Fruit fly (Drosophila melanogaster) whole organism, embryonic: ENCODE measurements around the gene Prx4.

Experiments
- Asciz ChIP-seq: fragments of 200-800 bp; sonication (Bioruptor generic); optimal IDR thresholded peaks from 2 replicates; lab custom pipeline; 2017; ENCODE audit warnings: missing biosample characterization, mild to moderate bottlenecking, missing genetic modification characterization, missing genetic modification reagents
- CG10209 ChIP-seq: fragments of 200-800 bp; sonication (Bioruptor generic); optimal IDR thresholded peaks from 3 replicates; lab custom pipeline; 2017; ENCODE audit warnings: missing biosample characterization, mild to moderate bottlenecking, missing genetic modification characterization, missing genetic modification reagents
- CG12659 ChIP-seq: fragments of 200-800 bp; sonication (Bioruptor generic); optimal IDR thresholded peaks from 3 replicates; lab custom pipeline; 2017; ENCODE audit warnings: mild to moderate bottlenecking, missing biosample characterization, missing genetic modification reagents, missing genetic modification characterization
- CG13123 ChIP-seq: fragments of 200-800 bp; sonication (Bioruptor generic); optimal IDR thresholded peaks from 2 replicates; lab custom pipeline; 2016; ENCODE audit warnings: missing biosample characterization, missing genetic modification characterization
- CG15011 ChIP-seq: fragments of 200-800 bp; sonication (Bioruptor generic); optimal IDR thresholded peaks from 3 replicates; lab custom pipeline; 2018; ENCODE audit warnings: missing biosample characterization, mild to moderate bottlenecking, missing genetic modification characterization
- CG15479 ChIP-seq: fragments of 200-800 bp; sonication (Bioruptor generic); optimal IDR thresholded peaks from 3 replicates; lab custom pipeline; 2019; ENCODE audit warnings: missing biosample characterization, mild to moderate bottlenecking, missing genetic modification characterization, moderate library complexity
- CG1832 ChIP-seq: fragments of 200-800 bp; sonication (Bioruptor generic); optimal IDR thresholded peaks from 2 replicates; lab custom pipeline; 2017; ENCODE audit warnings: missing biosample characterization, mild to moderate bottlenecking, missing genetic modification characterization, inconsistent platforms
- CG2129 ChIP-seq: fragments of 200-800 bp; sonication (Bioruptor generic); IDR thresholded peaks from 2 replicates; pipeline ENCODE4 v1.3.6; 2022; ENCODE audit warnings: missing biosample characterization, missing genetic modification characterization; ENCODE audit not compliant: partially characterized antibody
- CG2202 ChIP-seq: fragments of 200-800 bp; sonication (Bioruptor generic); optimal IDR thresholded peaks from 2 replicates; lab custom pipeline; 2018; ENCODE audit warnings: missing biosample characterization, mild to moderate bottlenecking, missing genetic modification characterization
- CG2712 ChIP-seq: fragments of 200-800 bp; optimal IDR thresholded peaks from 3 replicates; lab custom pipeline; 2019; ENCODE audit warnings: missing biosample characterization, mild to moderate bottlenecking, missing genetic modification characterization, moderate library complexity
- CG32772 ChIP-seq: fragments of 200-800 bp; sonication (Bioruptor generic); IDR thresholded peaks from 2 replicates; pipeline ENCODE4 v1.3.6; 2022; ENCODE audit warnings: missing biosample characterization, missing genetic modification characterization
- CG3847 ChIP-seq: fragments of 200-800 bp; sonication (Bioruptor generic); IDR thresholded peaks from 2 replicates; pipeline ENCODE4 v1.3.6; 2022; ENCODE audit warnings: missing biosample characterization, missing genetic modification characterization
- CG42726 ChIP-seq: fragments of 200-800 bp; sonication (Bioruptor generic); IDR thresholded peaks from 2 replicates; pipeline ENCODE4 v1.3.6; 2022; ENCODE audit warnings: missing biosample characterization, missing genetic modification characterization; ENCODE audit not compliant: partially characterized antibody
- CG6175 ChIP-seq: fragments of 200-800 bp; sonication (Bioruptor generic); IDR thresholded peaks from 3 replicates; pipeline ENCODE4 v1.3.6; 2022; ENCODE audit warnings: missing biosample characterization, missing genetic modification characterization
- CG7271 ChIP-seq: fragments of 200-800 bp; sonication (Bioruptor generic); optimal IDR thresholded peaks from 2 replicates; lab custom pipeline; 2018; ENCODE audit warnings: missing biosample characterization, mild to moderate bottlenecking, missing genetic modification characterization, moderate library complexity
- CkIIα-i1 ChIP-seq: fragments of 200-800 bp; sonication (Bioruptor generic); IDR thresholded peaks from 2 replicates; pipeline ENCODE4 v1.3.6; 2022; ENCODE audit warnings: missing biosample characterization, missing genetic modification characterization
- Dip2 ChIP-seq: fragments of 200-800 bp; sonication (Bioruptor generic); IDR thresholded peaks from 2 replicates; pipeline ENCODE4 v1.3.6; 2022; ENCODE audit warnings: missing biosample characterization, missing genetic modification characterization
- Dll ChIP-seq: fragments of 200-800 bp; sonication (Bioruptor generic); IDR thresholded peaks from 4 replicates; pipeline ENCODE4 v1.3.6; 2022; ENCODE audit warnings: missing biosample characterization, missing genetic modification characterization; ENCODE audit not compliant: partially characterized antibody
- Fer2 ChIP-seq: fragments of 200-800 bp; sonication (Bioruptor generic); optimal IDR thresholded peaks from 2 replicates; lab custom pipeline; 2018; ENCODE audit warnings: missing biosample characterization, mild to moderate bottlenecking, missing genetic modification characterization, moderate library complexity
- Hmx ChIP-seq: fragments of 200-800 bp; sonication (Bioruptor generic); optimal IDR thresholded peaks from 2 replicates; lab custom pipeline; 2016; ENCODE audit warnings: missing biosample characterization, missing genetic modification characterization
- Max ChIP-seq: fragments of 200-800 bp; sonication (Bioruptor generic); optimal IDR thresholded peaks from 2 replicates; lab custom pipeline; 2016; ENCODE audit warnings: missing biosample characterization, mild to moderate bottlenecking, missing genetic modification characterization
- Ssrp ChIP-seq: fragments of 200-800 bp; sonication (Bioruptor generic); optimal IDR thresholded peaks from 2 replicates; lab custom pipeline; 2018; ENCODE audit warnings: missing biosample characterization, mild to moderate bottlenecking, missing genetic modification characterization, moderate library complexity
- Trl ChIP-seq, 3 experiments: fragments of >200 bp in 2 of 3; fragments of 200-800 bp in 1 of 3; sonication (Bioruptor generic) in 1 of 3; optimal IDR thresholded peaks; 2 replicates in 1 of 3; 3 replicates in 2 of 3; lab custom pipeline; 2016 to 2017; ENCODE audit warnings: missing biosample characterization in 1 of 3, missing genetic modification characterization in 1 of 3
- Xrp1 ChIP-seq: fragments of 200-800 bp; sonication (Bioruptor generic); IDR thresholded peaks from 2 replicates; pipeline ENCODE4 v1.3.6; 2022; ENCODE audit warnings: missing biosample characterization, missing genetic modification characterization
- ab ChIP-seq: fragments of 200-800 bp; sonication (Bioruptor generic); optimal IDR thresholded peaks from 2 replicates; lab custom pipeline; 2016; ENCODE audit warnings: missing biosample characterization, missing genetic modification characterization
- az2 ChIP-seq: fragments of 200-800 bp; sonication (Bioruptor generic); optimal IDR thresholded peaks from 3 replicates; lab custom pipeline; 2016; ENCODE audit warnings: missing biosample characterization, missing genetic modification characterization
- caup ChIP-seq: fragments of 200-800 bp; sonication (Bioruptor generic); optimal IDR thresholded peaks from 3 replicates; lab custom pipeline; 2017; ENCODE audit warnings: missing biosample characterization, mild to moderate bottlenecking, missing genetic modification characterization, moderate library complexity; ENCODE audit not compliant: severe bottlenecking
- crc ChIP-seq: fragments of 200-800 bp; sonication (Bioruptor generic); optimal IDR thresholded peaks from 2 replicates; lab custom pipeline; 2016; ENCODE audit warnings: missing biosample characterization, missing genetic modification characterization
- croc ChIP-seq: fragments of 200-800 bp; sonication (Bioruptor generic); conservative IDR thresholded peaks from 3 replicates; pipeline ENCODE4 v1.3.6; 2022; ENCODE audit warnings: missing biosample characterization, missing genetic modification characterization
- dan ChIP-seq: fragments of 200-800 bp; sonication (Bioruptor generic); IDR thresholded peaks from 2 replicates; pipeline ENCODE4 v1.3.6; 2022; ENCODE audit warnings: missing biosample characterization, missing genetic modification characterization
- dpn ChIP-seq, 2 experiments: fragments of 200-800 bp; sonication (Bioruptor generic); optimal IDR thresholded peaks; 3 replicates each; lab custom pipeline; 2016; ENCODE audit warnings: missing biosample characterization in 2 of 2, missing genetic modification characterization in 2 of 2
- ems ChIP-seq: fragments of 200-800 bp; sonication (Bioruptor generic); optimal IDR thresholded peaks from 3 replicates; lab custom pipeline; 2016; ENCODE audit warnings: missing biosample characterization, missing genetic modification characterization
- eyg ChIP-seq: fragments of 200-800 bp; sonication (Bioruptor generic); optimal IDR thresholded peaks from 3 replicates; lab custom pipeline; 2016; ENCODE audit warnings: missing biosample characterization, missing genetic modification characterization
- fd96Cb ChIP-seq: fragments of 200-800 bp; sonication (Bioruptor generic); optimal IDR thresholded peaks from 2 replicates; lab custom pipeline; 2018; ENCODE audit warnings: missing biosample characterization, mild to moderate bottlenecking, missing genetic modification characterization, moderate library complexity
- hbn ChIP-seq: fragments of 200-800 bp; sonication (Bioruptor generic); IDR thresholded peaks from 2 replicates; pipeline ENCODE4 v1.3.6; 2022; ENCODE audit warnings: missing biosample characterization, missing genetic modification characterization; ENCODE audit not compliant: partially characterized antibody
- kay ChIP-seq: fragments of 200-800 bp; sonication (Bioruptor generic); optimal IDR thresholded peaks from 2 replicates; lab custom pipeline; 2016; ENCODE audit warnings: missing biosample characterization, missing genetic modification characterization
- lmd ChIP-seq: fragments of 200-800 bp; sonication (Bioruptor generic); IDR thresholded peaks from 2 replicates; pipeline ENCODE4 v1.3.6; 2022; ENCODE audit warnings: missing biosample characterization, missing genetic modification characterization
- lola ChIP-seq, 3 experiments: fragments of >200 bp in 2 of 3; fragments of 200-800 bp in 1 of 3; sonication (Bioruptor generic) in 1 of 3; optimal IDR thresholded peaks; 2 replicates each; lab custom pipeline; 2017 to 2019; ENCODE audit warnings: missing biosample characterization in 3 of 3, missing genetic modification characterization in 3 of 3, mild to moderate bottlenecking in 1 of 3, moderate library complexity in 1 of 3
- onecut ChIP-seq: fragments of 200-800 bp; sonication (Bioruptor generic); IDR thresholded peaks from 2 replicates; pipeline ENCODE4 v1.3.6; 2022; ENCODE audit warnings: missing biosample characterization, missing genetic modification characterization
- p53 ChIP-seq: fragments of 200-800 bp; sonication (Bioruptor generic); optimal IDR thresholded peaks from 2 replicates; lab custom pipeline; 2016; ENCODE audit warnings: missing biosample characterization, missing genetic modification characterization
- pros ChIP-seq: fragments of 200-800 bp; sonication (Bioruptor generic); optimal IDR thresholded peaks from 3 replicates; lab custom pipeline; 2019; ENCODE audit warnings: missing biosample characterization, mild to moderate bottlenecking, missing genetic modification characterization, moderate library complexity
- pum ChIP-seq: fragments of 200-800 bp; sonication (Bioruptor generic); optimal IDR thresholded peaks from 2 replicates; lab custom pipeline; 2016; ENCODE audit warnings: missing biosample characterization, missing genetic modification characterization
- repo ChIP-seq: fragments of 200-800 bp; sonication (Bioruptor generic); optimal IDR thresholded peaks from 2 replicates; lab custom pipeline; 2016; ENCODE audit warnings: missing biosample characterization, missing genetic modification characterization
- rib ChIP-seq: fragments of 200-800 bp; sonication (Bioruptor generic); IDR thresholded peaks from 2 replicates; pipeline ENCODE4 v1.3.6; 2022; ENCODE audit warnings: missing biosample characterization, missing genetic modification characterization
- run ChIP-seq: fragments of 200-800 bp; sonication (Bioruptor generic); optimal IDR thresholded peaks from 3 replicates; lab custom pipeline; 2018; ENCODE audit warnings: missing biosample characterization, mild to moderate bottlenecking, missing genetic modification characterization
- stc ChIP-seq: fragments of 200-800 bp; sonication (Bioruptor generic); IDR thresholded peaks from 2 replicates; pipeline ENCODE4 v1.3.6; 2022; ENCODE audit warnings: missing biosample characterization, missing genetic modification characterization
- vvl ChIP-seq: fragments of 200-800 bp; sonication (Bioruptor generic); IDR thresholded peaks from 2 replicates; pipeline ENCODE4 v1.3.6; 2022; ENCODE audit warnings: missing biosample characterization, missing genetic modification characterization
- yki ChIP-seq: fragments of >200 bp; optimal IDR thresholded peaks from 3 replicates; lab custom pipeline; 2018

Prx4 gene

DNA sequence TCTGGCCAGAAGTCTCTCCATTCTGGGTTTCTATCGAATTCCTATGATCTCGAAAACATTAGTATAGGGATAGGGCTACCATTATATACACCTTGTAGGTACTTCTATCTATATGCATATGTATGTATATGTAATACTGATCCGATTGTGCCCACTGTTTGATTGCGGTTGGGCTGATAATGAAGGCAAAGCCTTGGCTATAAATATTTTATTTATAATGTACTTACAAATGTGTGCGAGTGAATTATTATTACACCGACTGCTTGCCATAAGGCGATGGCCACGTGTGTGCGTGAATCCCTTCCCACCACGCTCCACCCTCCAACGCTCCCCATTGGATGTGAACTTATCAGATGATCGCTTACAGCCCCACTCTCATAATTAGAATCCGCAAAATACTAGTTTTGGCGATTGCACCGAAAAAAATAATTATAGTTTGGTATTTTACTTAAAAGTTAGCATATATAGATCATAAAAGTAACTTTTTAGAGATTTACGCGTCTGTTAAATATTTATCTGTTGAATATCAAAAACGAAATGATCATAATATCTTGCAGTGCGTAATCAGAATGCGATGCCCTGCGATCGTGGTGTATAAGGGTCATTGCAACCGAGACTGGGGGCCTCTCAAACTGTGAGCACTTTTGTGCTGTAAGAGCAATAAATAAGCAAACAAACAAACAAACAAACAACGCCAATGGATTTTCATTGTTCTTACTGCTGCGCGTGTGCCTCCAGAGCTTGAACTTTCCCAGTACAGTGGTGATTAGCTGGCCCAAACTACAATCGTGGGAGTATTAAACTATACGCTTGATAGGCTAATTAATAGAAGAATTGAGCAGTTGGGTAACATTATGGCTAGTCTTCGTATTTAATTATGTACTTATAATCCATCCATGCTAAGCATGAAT is 38.2 kb downstream of the Prx4 start (continued):
- TF ChIP-seq CG1832 (GFP tag; lab: Kevin White, UChicago) (no peak), crc (GFP tag; lab: Kevin White, UChicago) (no peak), vvl (GFP tag; lab: Robert Waterston, UW) (peak; percentile 62; the same call in 1 of the 2 replicates), kay (GFP tag; lab: Kevin White, UChicago) (no peak), yki (lab: Kevin White, UChicago) (no peak), lmd (GFP tag; lab: Robert Waterston, UW) (peak; percentile 47), CG2202 (tag; lab: Kevin White, UChicago) (no peak), Ssrp (tag; lab: Kevin White, UChicago) (peak; percentile 20), CG10209 (GFP tag; lab: Kevin White, UChicago) (peak; percentile 15), p53 (GFP tag; lab: Kevin White, UChicago) (no peak), pum (GFP tag; lab: Kevin White, UChicago) (no peak), pros (no peak), CG6175 (GFP tag; lab: Robert Waterston, UW) (no peak), CG15011 (GFP tag; lab: Kevin White, UChicago) (peak; percentile 4), hbn (GFP tag; lab: Robert Waterston, UW) (no peak), stc (GFP tag; lab: Robert Waterston, UW) (peak; percentile 53), fd96Cb (tag; lab: Kevin White, UChicago) (peak; percentile 9), caup (GFP tag; lab: Kevin White, UChicago) (peak; percentile 3), CG42726 (GFP tag; lab: Robert Waterston, UW) (no peak), Fer2 (tag; lab: Kevin White, UChicago) (no peak), CG15479 (no peak), ab (GFP tag; lab: Kevin White, UChicago) (no peak), Dip2 (GFP tag; lab: Robert Waterston, UW) (no peak), CG13123 (no peak), CG2129 (GFP tag; lab: Robert Waterston, UW) (no peak), CG7271 (no peak), CG2712 (tag; lab: Kevin White, UChicago) (peak; percentile 18), onecut (GFP tag; lab: Robert Waterston, UW) (no peak; the same call in 1 of the 2 replicates), ems (GFP tag; lab: Kevin White, UChicago) (no peak), lola (GFP tag; optimal IDR thresholded peaks at IDR 0.05; lab: Kevin White, UChicago) (no peak), Asciz (GFP tag; lab: Kevin White, UChicago) (no peak), Xrp1 (GFP tag; lab: Robert Waterston, UW) (peak; percentile 42; the same call in 1 of the 2 replicates), dan (GFP tag; lab: Robert Waterston, UW) (no peak), croc (GFP tag; lab: Robert Waterston, UW) (no peak; the same call in 2 of the 3 replicates), Trl (optimal IDR thresholded peaks at IDR 0.05; lab: Kevin White, UChicago) (no peak), Trl (GFP tag; optimal IDR thresholded peaks at IDR 0.05; lab: Kevin White, UChicago) (no peak), Hmx (GFP tag; lab: Kevin White, UChicago) (no peak), dpn (GFP tag; optimal IDR thresholded peaks at IDR 0.05; lab: Kevin White, UChicago) (no peak), CG3847 (no peak), Dll (no peak), CG12659 (GFP tag; lab: Kevin White, UChicago) (no peak), run (tag; lab: Kevin White, UChicago) (peak; percentile 86), repo (no peak), az2 (GFP tag; lab: Kevin White, UChicago) (no peak), CG32772 (GFP tag; lab: Robert Waterston, UW) (peak; percentile 46), Max (peak; percentile 12), rib (GFP tag; lab: Robert Waterston, UW) (no peak), eyg (GFP tag; lab: Kevin White, UChicago) (no peak), CkIIα-i1 (no peak)
